Worm (Caenorhabditis elegans): Measurements from ENCODE around the gene K09F6.15.
A peak's percentile ranks its signal among the peaks of the same experiment; 100 is the strongest.

DNA sequence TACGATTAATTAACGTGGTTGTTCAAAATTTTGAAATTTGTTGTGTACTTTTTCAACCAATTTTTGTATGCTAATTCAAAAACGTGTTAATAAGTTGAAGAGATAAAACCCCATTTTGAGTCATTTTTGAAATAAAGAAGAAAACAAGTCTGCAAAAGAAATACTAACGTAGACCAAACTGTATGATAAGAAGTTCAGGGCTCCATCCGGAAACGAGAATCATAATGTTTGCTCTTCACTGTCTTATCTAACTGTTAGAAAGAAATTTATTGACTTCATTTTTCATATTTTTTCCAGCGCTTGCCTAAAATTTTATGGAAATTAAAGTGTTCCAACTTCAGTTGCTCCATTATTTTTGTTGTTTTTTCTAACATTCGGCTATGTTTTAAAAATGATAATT, 28.2 kb upstream of the K09F6.15 start:
- TF ChIP-seq nhr-25 (tag; optimal IDR thresholded peaks at IDR 0.05) = no peak
- no peak for TF ChIP-seq fkh-10 (GFP tag; optimal IDR thresholded peaks at IDR 0.05)
- no peak for TF ChIP-seq ceh-28 (tag; optimal IDR thresholded peaks at IDR 0.05)
- TF ChIP-seq snpc-4 (tag; optimal IDR thresholded peaks at IDR 0.05) = no peak
- no peak for TF ChIP-seq egl-27 (tag; optimal IDR thresholded peaks at IDR 0.05)
- no peak for TF ChIP-seq mml-1 (tag; optimal IDR thresholded peaks at IDR 0.05)
- TF ChIP-seq ama-1 (optimal IDR thresholded peaks at IDR 0.05) = no peak
- no peak for TF ChIP-seq R02D3.7 (tag; optimal IDR thresholded peaks at IDR 0.05)
- TF ChIP-seq nhr-12 (tag; optimal IDR thresholded peaks at IDR 0.05) = no peak
- no peak for TF ChIP-seq fkh-2 (tag; optimal IDR thresholded peaks at IDR 0.05)
- peak; percentile 59 for TF ChIP-seq pqm-1 (tag; optimal IDR thresholded peaks at IDR 0.05)
- TF ChIP-seq nfya-1 (tag; optimal IDR thresholded peaks at IDR 0.05; ENCODE audit: insufficient read depth) = no peak

All from whole organism, L3 larva.